Fruit fly (Drosophila melanogaster): Measurements from ENCODE around the gene CG3857.

The CG3857 gene

DNA sequence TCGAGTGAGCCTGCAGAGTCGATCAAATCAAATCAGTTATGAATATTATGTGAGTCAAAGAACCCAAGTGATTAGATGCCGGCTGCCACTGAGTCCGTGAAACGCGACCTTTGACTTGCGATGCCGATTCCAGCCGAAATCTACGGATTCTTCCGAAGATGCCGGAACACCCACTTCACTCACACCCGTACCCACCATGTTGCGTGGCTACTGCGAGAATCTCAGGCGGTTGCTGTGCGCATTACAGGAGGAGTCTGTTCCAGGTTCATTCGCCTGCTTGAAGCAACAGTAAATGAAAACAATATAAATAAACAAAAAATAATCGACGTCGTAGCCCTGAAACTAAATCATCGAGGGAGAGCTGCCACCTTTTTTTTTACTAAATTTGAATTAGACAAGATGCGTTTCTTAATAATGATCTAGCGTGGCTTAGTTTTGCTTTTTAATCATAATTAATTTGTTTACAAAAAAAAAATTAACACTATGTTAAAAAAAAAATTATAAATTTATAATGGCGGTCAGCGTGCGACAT lies 38.2 kb downstream of the CG3857 start, which contains the start of gene Ldaf1 (continued):
- no peak for TF ChIP-seq gsb-n (tag; optimal IDR thresholded peaks at IDR 0.05)
- peak; percentile 69 for TF ChIP-seq CG15514 (GFP tag; optimal IDR thresholded peaks at IDR 0.05)
- TF ChIP-seq Med (GFP tag): peak; percentile 64
- TF ChIP-seq nerfin-1 (tag; optimal IDR thresholded peaks at IDR 0.05): no peak
- no peak for TF ChIP-seq sd (tag; optimal IDR thresholded peaks at IDR 0.05)
- no peak for TF ChIP-seq CG10565 (GFP tag; optimal IDR thresholded peaks at IDR 0.05)
- TF ChIP-seq CG14710 (tag; optimal IDR thresholded peaks at IDR 0.05): peak; percentile 22
- TF ChIP-seq CG16815 (GFP tag; optimal IDR thresholded peaks at IDR 0.05): no peak
- no peak for TF ChIP-seq CG1233 (GFP tag; optimal IDR thresholded peaks at IDR 0.05)
- TF ChIP-seq Mes4 (GFP tag; optimal IDR thresholded peaks at IDR 0.05): no peak
- TF ChIP-seq CG3281 (GFP tag; optimal IDR thresholded peaks at IDR 0.05): peak; percentile 20
- TF ChIP-seq CG8290 (GFP tag; optimal IDR thresholded peaks at IDR 0.05): no peak
- peak in 1 of 2 experiments; percentile 5 for TF ChIP-seq CG8290 (tag; optimal IDR thresholded peaks at IDR 0.05)
- no peak for TF ChIP-seq da (GFP tag; optimal IDR thresholded peaks at IDR 0.05)
- no peak for TF ChIP-seq yki (optimal IDR thresholded peaks at IDR 0.05)
- no peak for TF ChIP-seq CG12299 (tag; optimal IDR thresholded peaks at IDR 0.05)
- peak; percentile 87 for TF ChIP-seq CG7928 (GFP tag; optimal IDR thresholded peaks at IDR 0.05)
- TF ChIP-seq GATAe (GFP tag; conservative IDR thresholded peaks at IDR 0.05): no peak
- 0 out of 4 replicates have a peak, but pooled peaks have one; percentile 25 for TF ChIP-seq Dll (GFP tag; IDR thresholded peaks at IDR 0.05; ENCODE audit: partially characterized antibody)
- TF ChIP-seq Myb (GFP tag; optimal IDR thresholded peaks at IDR 0.05): peak; percentile 55
- peak; percentile 5 for TF ChIP-seq CG13424 (tag; optimal IDR thresholded peaks at IDR 0.05)
- TF ChIP-seq CG2202 (tag; optimal IDR thresholded peaks at IDR 0.05): no peak
- peak; percentile 6 for TF ChIP-seq zen (tag; optimal IDR thresholded peaks at IDR 0.05)
- peak; percentile 54 for TF ChIP-seq Dp (GFP tag; optimal IDR thresholded peaks at IDR 0.05)
- TF ChIP-seq Hr78 (GFP tag; optimal IDR thresholded peaks at IDR 0.05): peak in 1 of 2 experiments; percentile 55
- TF ChIP-seq Scr (GFP tag; IDR thresholded peaks at IDR 0.05; ENCODE audit: partially characterized antibody): 0 out of 2 replicates have a peak, but pooled peaks have one; percentile 23
- TF ChIP-seq dimm (GFP tag; IDR thresholded peaks at IDR 0.05): no peak
- no peak for TF ChIP-seq slou (GFP tag; optimal IDR thresholded peaks at IDR 0.05)
- peak; percentile 24 for TF ChIP-seq HmgZ (tag; optimal IDR thresholded peaks at IDR 0.05)
- no peak for TF ChIP-seq CG32772 (GFP tag; IDR thresholded peaks at IDR 0.05)
- no peak for TF ChIP-seq CG12236 (GFP tag; optimal IDR thresholded peaks at IDR 0.05)
- no peak for TF ChIP-seq bab2 (GFP tag; optimal IDR thresholded peaks at IDR 0.05)
- TF ChIP-seq CG16863 (GFP tag; optimal IDR thresholded peaks at IDR 0.05): no peak
- peak; percentile 28 for TF ChIP-seq CG12659 (GFP tag; optimal IDR thresholded peaks at IDR 0.05)
- TF ChIP-seq CG10431 (GFP tag; optimal IDR thresholded peaks at IDR 0.05): peak; percentile 22
- TF ChIP-seq Fer1 (GFP tag; optimal IDR thresholded peaks at IDR 0.05): peak; percentile 5
- no peak for TF ChIP-seq schlank (tag; optimal IDR thresholded peaks at IDR 0.05)
- no peak for TF ChIP-seq repo (GFP tag; optimal IDR thresholded peaks at IDR 0.05)
- TF ChIP-seq vvl (GFP tag; IDR thresholded peaks at IDR 0.05): no peak
- TF ChIP-seq E2f2 (GFP tag; IDR thresholded peaks at IDR 0.05): peak; percentile 71
- TF ChIP-seq Sry-δ (GFP tag; optimal IDR thresholded peaks at IDR 0.05): peak; percentile 5
- peak; percentile 21 for TF ChIP-seq CG4617 (GFP tag; optimal IDR thresholded peaks at IDR 0.05; ENCODE audit: borderline replicate concordance)
- no peak for TF ChIP-seq sob (GFP tag; IDR thresholded peaks at IDR 0.05)
- no peak for TF ChIP-seq gsb (GFP tag; IDR thresholded peaks at IDR 0.05)
- TF ChIP-seq CG10543 (GFP tag; optimal IDR thresholded peaks at IDR 0.05): peak; percentile 22
- no peak for TF ChIP-seq HmgD (GFP tag; optimal IDR thresholded peaks at IDR 0.05)
- TF ChIP-seq Elba2 (GFP tag; optimal IDR thresholded peaks at IDR 0.05): no peak
- TF ChIP-seq odd (GFP tag; optimal IDR thresholded peaks at IDR 0.05): no peak
- peak; percentile 2 for TF ChIP-seq CG8924 (tag; optimal IDR thresholded peaks at IDR 0.05)
- TF ChIP-seq CrebB (tag; optimal IDR thresholded peaks at IDR 0.05): no peak
- TF ChIP-seq CG2678 (tag; optimal IDR thresholded peaks at IDR 0.05): peak; percentile 11

All from whole organism, embryonic.